Worm (Caenorhabditis elegans) whole organism, mixed stage, embryonic: ENCODE data around the gene K04H4.5.

Experiments used
- M03D4.4 ChIP-seq: sonication (generic microtip); optimal IDR thresholded peaks from 2 replicates; lab custom pipeline; 2017; ENCODE audit warnings: mild to moderate bottlenecking, missing genetic modification characterization, missing compliant biosample characterization
- bed-3 ChIP-seq: fragments of 200-800 bp; sonication (Bioruptor generic); optimal IDR thresholded peaks from 3 replicates; lab custom pipeline; 2018; ENCODE audit warnings: mild to moderate bottlenecking, missing genetic modification characterization, moderate library complexity, missing compliant biosample characterization
- blmp-1 ChIP-seq: fragments of 150-350 bp; optimal IDR thresholded peaks from 2 replicates; lab custom pipeline; 2014; ENCODE audit warnings: missing biosample characterization, missing genetic modification characterization
- ceh-39 ChIP-seq: fragments of 150-350 bp; optimal IDR thresholded peaks from 2 replicates; lab custom pipeline; 2014; ENCODE audit warnings: missing biosample characterization, missing genetic modification characterization
- ceh-43 ChIP-seq: fragments of 200-800 bp; sonication (Bioruptor generic); optimal IDR thresholded peaks from 2 replicates; lab custom pipeline; 2018; ENCODE audit warnings: mild to moderate bottlenecking, missing genetic modification characterization, moderate library complexity, missing compliant biosample characterization
- ceh-83 ChIP-seq: fragments of 200-800 bp; sonication (Bioruptor generic); optimal IDR thresholded peaks from 2 replicates; lab custom pipeline; 2018; ENCODE audit warnings: mild to moderate bottlenecking, missing genetic modification characterization, missing compliant biosample characterization
- ces-1 ChIP-seq: fragments of 150-350 bp; optimal IDR thresholded peaks from 2 replicates; lab custom pipeline; 2014; ENCODE audit warnings: missing biosample characterization, missing genetic modification reagents, missing genetic modification characterization
- cnd-1 ChIP-seq: fragments of 200-800 bp; sonication (Bioruptor generic); optimal IDR thresholded peaks from 2 replicates; lab custom pipeline; 2018; ENCODE audit warnings: mild to moderate bottlenecking, missing genetic modification characterization, missing compliant biosample characterization
- drap-1 ChIP-seq: fragments of 200-800 bp; sonication (Bioruptor generic); optimal IDR thresholded peaks from 3 replicates; lab custom pipeline; 2018; ENCODE audit warnings: mild to moderate bottlenecking, missing genetic modification characterization, missing compliant biosample characterization
- elt-1 ChIP-seq: sonication (generic microtip); optimal IDR thresholded peaks from 2 replicates; lab custom pipeline; 2017; ENCODE audit warnings: missing genetic modification characterization, mild to moderate bottlenecking, missing compliant biosample characterization, antibody characterized with exemption, moderate library complexity, borderline replicate concordance; ENCODE audit not compliant: insufficient read depth
- elt-3 ChIP-seq: fragments of 150-350 bp; optimal IDR thresholded peaks from 2 replicates; lab custom pipeline; 2014; ENCODE audit warnings: missing biosample characterization, missing genetic modification characterization
- flh-1 ChIP-seq: fragments of 200-800 bp; sonication (Bioruptor generic); optimal IDR thresholded peaks from 2 replicates; lab custom pipeline; 2018; ENCODE audit warnings: mild to moderate bottlenecking, missing genetic modification characterization, moderate library complexity, missing compliant biosample characterization
- hlh-1 ChIP-seq: fragments of 150-350 bp; optimal IDR thresholded peaks from 2 replicates; lab custom pipeline; 2014; ENCODE audit warnings: missing biosample characterization, missing genetic modification reagents, missing genetic modification characterization
- lin-13 ChIP-seq: fragments of 150-350 bp; optimal IDR thresholded peaks from 2 replicates; lab custom pipeline; 2014; ENCODE audit warnings: missing biosample characterization, missing genetic modification characterization
- lin-32 ChIP-seq: fragments of 200-800 bp; sonication (Bioruptor generic); optimal IDR thresholded peaks from 2 replicates; lab custom pipeline; 2018; ENCODE audit warnings: mild to moderate bottlenecking, missing genetic modification characterization, missing compliant biosample characterization
- mab-5 ChIP-seq: fragments of 150-350 bp; optimal IDR thresholded peaks from 2 replicates; lab custom pipeline; 2014; ENCODE audit warnings: missing biosample characterization, missing genetic modification characterization
- mep-1 ChIP-seq: fragments of 150-350 bp; optimal IDR thresholded peaks from 2 replicates; lab custom pipeline; 2017; ENCODE audit warnings: missing biosample characterization, missing genetic modification reagents, missing genetic modification characterization, inconsistent platforms
- mls-2 ChIP-seq: sonication (generic microtip); optimal IDR thresholded peaks from 2 replicates; lab custom pipeline; 2016; ENCODE audit warnings: mild to moderate bottlenecking, missing genetic modification characterization, moderate library complexity, missing compliant biosample characterization
- nhr-12 ChIP-seq: fragments of 150-350 bp; optimal IDR thresholded peaks from 2 replicates; lab custom pipeline; 2014; ENCODE audit warnings: missing biosample characterization, missing genetic modification characterization
- nhr-2 ChIP-seq: fragments of 150-350 bp; optimal IDR thresholded peaks from 2 replicates; lab custom pipeline; 2014; ENCODE audit warnings: missing biosample characterization, missing genetic modification characterization
- nhr-237 ChIP-seq: fragments of 150-350 bp; optimal IDR thresholded peaks from 2 replicates; lab custom pipeline; 2014; ENCODE audit warnings: missing biosample characterization, missing genetic modification characterization
- nhr-28 ChIP-seq: fragments of 150-350 bp; optimal IDR thresholded peaks from 2 replicates; lab custom pipeline; 2014; ENCODE audit warnings: missing biosample characterization, missing genetic modification characterization
- nhr-76 ChIP-seq: sonication (generic microtip); optimal IDR thresholded peaks from 2 replicates; lab custom pipeline; 2017; ENCODE audit warnings: missing biosample characterization, missing genetic modification characterization
- pha-4 ChIP-seq: fragments of 150-350 bp; optimal IDR thresholded peaks from 2 replicates; lab custom pipeline; 2018; ENCODE audit warnings: missing biosample characterization, missing genetic modification reagents, missing genetic modification characterization
- sem-2 ChIP-seq: fragments of 200-800 bp; sonication (Bioruptor generic); optimal IDR thresholded peaks from 2 replicates; lab custom pipeline; 2018; ENCODE audit warnings: mild to moderate bottlenecking, missing genetic modification characterization, missing compliant biosample characterization
- snpc-4 ChIP-seq: fragments of 150-350 bp; optimal IDR thresholded peaks from 2 replicates; lab custom pipeline; 2014; ENCODE audit warnings: missing biosample characterization, missing genetic modification characterization
- sptf-1 ChIP-seq: sonication (generic microtip); optimal IDR thresholded peaks from 2 replicates; lab custom pipeline; 2017; ENCODE audit warnings: mild to moderate bottlenecking, missing genetic modification characterization, moderate library complexity, missing compliant biosample characterization
- tbx-8 ChIP-seq: fragments of 200-800 bp; sonication (Bioruptor generic); optimal IDR thresholded peaks from 2 replicates; lab custom pipeline; 2018; ENCODE audit warnings: mild to moderate bottlenecking, missing genetic modification characterization, moderate library complexity, missing compliant biosample characterization
- unc-120 ChIP-seq: sonication (generic microtip); optimal IDR thresholded peaks from 2 replicates; lab custom pipeline; 2017; ENCODE audit warnings: missing genetic modification characterization, missing compliant biosample characterization; ENCODE audit not compliant: poor library complexity, severe bottlenecking
- unc-39 ChIP-seq: fragments of 150-350 bp; optimal IDR thresholded peaks from 2 replicates; lab custom pipeline; 2014; ENCODE audit warnings: missing biosample characterization, missing genetic modification characterization
- unc-62 ChIP-seq: fragments of 150-350 bp; optimal IDR thresholded peaks from 2 replicates; lab custom pipeline; 2014; ENCODE audit warnings: missing biosample characterization, missing genetic modification reagents, missing genetic modification characterization
- zip-8 ChIP-seq: fragments of 150-350 bp; optimal IDR thresholded peaks from 2 replicates; lab custom pipeline; 2014; ENCODE audit warnings: missing biosample characterization, missing genetic modification characterization
- ztf-11 ChIP-seq: fragments of 150-350 bp; optimal IDR thresholded peaks from 2 replicates; lab custom pipeline; 2014; ENCODE audit warnings: missing biosample characterization, missing genetic modification characterization

Gene K04H4.5

DNA sequence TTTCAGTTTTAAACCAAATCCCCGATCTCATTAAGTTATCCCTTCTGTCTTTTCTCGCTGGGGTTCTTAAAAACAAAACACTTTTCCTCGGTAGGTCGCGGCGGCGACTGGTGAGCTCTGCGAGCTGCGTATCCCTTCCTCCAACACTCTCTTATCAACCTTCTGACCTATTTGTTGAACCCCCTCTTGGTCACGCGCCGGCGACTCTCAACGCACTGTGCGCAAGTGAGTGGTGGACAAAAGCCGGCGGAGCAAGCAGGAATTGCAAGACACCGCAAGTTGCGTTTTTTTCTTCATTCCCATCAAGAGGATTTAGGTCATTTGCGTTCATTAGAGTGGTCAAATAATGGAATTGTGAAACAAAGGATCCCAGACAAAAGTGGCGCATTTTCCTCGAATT is 5.3 kb upstream of the K04H4.5 start:
- TF ChIP-seq unc-120 (tag; lab: Kevin White, UChicago) (no peak), mls-2 (tag; lab: Kevin White, UChicago) (no peak), pha-4 (tag; lab: Kevin White, UChicago) (peak; percentile 34)

DNA sequence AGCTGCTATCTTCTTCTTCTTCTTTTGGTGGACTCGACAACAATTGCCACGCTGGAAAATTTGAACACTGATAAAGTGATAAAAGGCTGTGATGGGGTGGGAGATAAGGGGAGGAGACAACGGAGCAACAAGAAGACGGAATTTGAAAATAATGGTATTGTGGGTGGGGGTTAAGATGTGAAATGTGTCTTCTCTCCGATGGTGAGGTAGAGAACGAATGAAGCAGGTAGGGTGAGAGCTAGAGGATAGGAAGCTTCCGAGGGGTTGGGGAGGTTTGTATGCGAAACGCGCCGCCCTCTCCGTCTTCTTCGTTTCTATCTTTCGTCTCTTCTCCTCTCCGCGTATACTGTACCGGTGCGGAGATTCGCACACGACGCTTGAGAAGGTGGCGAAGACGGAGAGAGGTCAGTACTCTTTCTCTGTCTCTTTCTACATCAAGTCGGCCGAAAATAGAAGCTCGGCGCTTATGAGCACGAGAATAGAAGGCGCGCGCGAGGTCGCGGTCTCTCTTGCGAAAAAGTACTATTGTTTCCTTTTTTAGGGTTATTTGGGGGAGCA is 3.7 kb upstream of the K04H4.5 start, which contains the start of gene chtb-1:
Gene chtb-1, minus strand, starts transcription at position 51 of the 558 bp plus-strand sequence.
- no peak for TF ChIP-seq sptf-1 (tag; lab: Kevin White, UChicago)
- TF ChIP-seq cnd-1 (tag; lab: Kevin White, UChicago): no peak
- TF ChIP-seq ztf-11 (tag; lab: Kevin White, UChicago): no peak
- no peak for TF ChIP-seq flh-1 (GFP tag; lab: Kevin White, UChicago)
- no peak for TF ChIP-seq nhr-237 (tag; lab: Kevin White, UChicago)
- TF ChIP-seq mep-1 (tag; lab: Kevin White, UChicago): no peak
- no peak for TF ChIP-seq lin-13 (tag; lab: Kevin White, UChicago)
- no peak for TF ChIP-seq snpc-4
- no peak for TF ChIP-seq nhr-12 (tag; lab: Kevin White, UChicago)
- no peak for TF ChIP-seq unc-39 (tag; lab: Kevin White, UChicago)
- TF ChIP-seq sem-2 (GFP tag; lab: Kevin White, UChicago): no peak
- TF ChIP-seq unc-120 (tag; lab: Kevin White, UChicago): no peak
- no peak for TF ChIP-seq bed-3 (GFP tag; lab: Kevin White, UChicago)
- TF ChIP-seq zip-8: no peak
- TF ChIP-seq lin-32: no peak

DNA sequence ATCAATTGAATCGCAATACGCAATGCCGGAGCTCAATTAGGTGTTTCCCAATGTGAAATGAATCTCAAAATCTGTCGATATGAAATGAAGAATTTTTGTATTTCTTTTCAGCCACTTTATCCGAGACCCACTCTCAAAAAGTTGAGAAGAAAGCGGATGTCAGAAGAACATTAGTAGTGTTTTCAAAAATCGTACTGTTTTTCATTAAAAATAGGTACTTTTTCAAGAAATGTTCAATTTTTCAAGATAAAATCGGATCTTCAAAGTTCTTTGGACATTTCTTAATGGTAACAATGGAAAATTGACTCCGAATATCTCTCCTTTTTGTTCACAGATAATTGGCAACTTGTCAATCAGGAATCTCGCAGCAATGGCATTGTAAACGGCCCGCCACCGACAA is 2.1 kb downstream of the K04H4.5 start, which contains the start of gene flp-25:
Gene flp-25, plus strand, starts transcription at position 301 of the 400 bp plus-strand sequence.
- TF ChIP-seq blmp-1: no peak
- no peak for TF ChIP-seq mls-2 (tag; lab: Kevin White, UChicago)
- no peak for TF ChIP-seq bed-3 (GFP tag; lab: Kevin White, UChicago)
- no peak for TF ChIP-seq pha-4 (tag; lab: Kevin White, UChicago)
- no peak for TF ChIP-seq mep-1 (tag; lab: Kevin White, UChicago)
- TF ChIP-seq unc-120 (tag; lab: Kevin White, UChicago): no peak
- TF ChIP-seq nhr-28 (tag; lab: Kevin White, UChicago): no peak
- TF ChIP-seq, all 35 proteins: peak for 0

DNA sequence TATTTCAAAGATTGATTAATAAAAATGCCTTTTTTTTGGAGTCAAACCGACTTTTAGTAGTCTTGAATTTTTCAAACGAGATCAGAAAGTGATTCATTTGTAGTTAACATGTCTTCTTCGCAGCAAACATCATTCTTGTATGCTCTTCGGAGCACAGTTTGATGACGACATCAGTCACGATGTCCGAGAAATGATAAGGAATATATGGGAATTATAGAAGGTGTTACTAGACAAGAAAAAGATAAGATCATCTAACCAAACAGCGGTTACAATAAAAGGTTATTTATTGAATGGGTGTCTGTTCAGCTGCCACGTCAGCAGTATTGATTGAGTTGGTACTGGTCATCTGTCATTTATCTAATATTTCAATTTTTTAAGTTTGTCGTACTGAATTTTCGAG is 7.2 kb downstream of the K04H4.5 start:
- no peak for TF ChIP-seq nhr-2 (tag; lab: Kevin White, UChicago)
- TF ChIP-seq nhr-237 (tag; lab: Kevin White, UChicago): no peak
- no peak for TF ChIP-seq unc-62
- no peak for TF ChIP-seq elt-3 (tag; lab: Kevin White, UChicago)
- no peak for TF ChIP-seq hlh-1 (tag; lab: Kevin White, UChicago)
- no peak for TF ChIP-seq tbx-8 (GFP tag; lab: Kevin White, UChicago)
- no peak for TF ChIP-seq bed-3 (GFP tag; lab: Kevin White, UChicago)
- no peak for TF ChIP-seq mab-5

DNA sequence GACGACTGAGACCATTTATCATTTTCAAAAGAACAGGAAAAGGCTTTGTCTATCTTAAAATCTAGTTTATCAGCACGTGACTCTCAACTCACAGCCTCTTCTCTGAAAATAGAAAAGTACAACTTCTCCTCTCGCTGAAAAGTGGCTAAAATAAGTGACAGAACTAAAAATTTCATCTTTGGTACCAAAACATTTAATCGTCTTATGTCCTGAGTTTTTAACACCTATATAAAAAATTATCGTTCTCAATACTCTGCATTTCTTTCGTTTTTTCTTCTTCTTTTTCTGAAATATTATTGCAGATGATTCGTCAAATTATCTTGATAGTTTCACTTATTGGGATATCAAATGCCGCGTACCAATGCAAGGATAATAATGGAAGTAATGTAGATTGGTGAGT is 7.8 kb downstream of the K04H4.5 start, which contains the start of gene crn-6:
Gene crn-6, plus strand, starts transcription at position 301 of the 400 bp plus-strand sequence.
- TF ChIP-seq unc-62: no peak
- TF ChIP-seq ztf-11 (tag; lab: Kevin White, UChicago): no peak
- TF ChIP-seq ceh-43 (GFP tag; lab: Kevin White, UChicago): no peak
- TF ChIP-seq M03D4.4 (tag; lab: Kevin White, UChicago): no peak
- TF ChIP-seq snpc-4: no peak
- TF ChIP-seq nhr-76: no peak
- no peak for TF ChIP-seq ceh-83 (GFP tag; lab: Kevin White, UChicago)
- no peak for TF ChIP-seq tbx-8 (GFP tag; lab: Kevin White, UChicago)
- TF ChIP-seq mep-1 (tag; lab: Kevin White, UChicago): no peak
- TF ChIP-seq ces-1 (GFP tag; lab: Kevin White, UChicago): no peak

DNA sequence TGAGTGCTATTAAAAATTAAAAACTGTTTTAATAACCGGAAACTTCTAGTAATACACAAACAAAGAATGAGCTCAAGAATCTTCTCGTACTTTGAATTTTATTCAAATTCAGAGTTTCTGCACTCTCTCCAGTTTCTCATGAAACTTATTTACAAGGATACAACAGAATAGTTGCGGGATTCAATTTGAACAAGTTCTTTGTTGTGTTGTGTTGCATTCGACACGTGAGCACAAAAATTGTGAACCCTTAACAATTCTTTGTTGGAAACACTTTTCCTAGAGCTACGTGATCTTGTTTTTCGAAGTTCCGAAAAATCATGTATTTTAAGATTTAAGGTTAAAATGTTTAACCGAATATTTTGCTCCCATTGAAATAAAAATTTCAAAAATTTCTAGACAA is 14.6 kb downstream of the K04H4.5 start:
- TF ChIP-seq ztf-11 (tag; lab: Kevin White, UChicago) (no peak), ceh-39 (tag; lab: Kevin White, UChicago) (no peak), blmp-1 (no peak), drap-1 (GFP tag; lab: Kevin White, UChicago) (no peak), tbx-8 (GFP tag; lab: Kevin White, UChicago) (no peak), unc-120 (tag; lab: Kevin White, UChicago) (no peak), nhr-237 (tag; lab: Kevin White, UChicago) (no peak), elt-1 (tag; lab: Kevin White, UChicago) (no peak), nhr-2 (tag; lab: Kevin White, UChicago) (no peak), ceh-43 (GFP tag; lab: Kevin White, UChicago) (no peak), elt-3 (tag; lab: Kevin White, UChicago) (no peak), zip-8 (no peak), sem-2 (GFP tag; lab: Kevin White, UChicago) (no peak)
- TF ChIP-seq, all 35 proteins: peak for 0
